Worm (Caenorhabditis elegans) whole organism, L3 larva: Measurements from ENCODE around the gene skr-9.

Experiments
- ama-1 ChIP-seq: fragments of 150-350 bp; optimal IDR thresholded peaks from 2 replicates; lab custom pipeline; 2018
- ceh-82 ChIP-seq: fragments of 150-350 bp; optimal IDR thresholded peaks from 2 replicates; lab custom pipeline; 2014; ENCODE audit warnings: missing biosample characterization, missing genetic modification characterization
- egl-27 ChIP-seq: sonication (generic microtip); optimal IDR thresholded peaks from 4 replicates; lab custom pipeline; 2017; ENCODE audit warnings: missing biosample characterization, missing genetic modification reagents, missing genetic modification characterization
- egl-5 ChIP-seq: fragments of 150-350 bp; optimal IDR thresholded peaks from 2 replicates; lab custom pipeline; 2017; ENCODE audit warnings: missing biosample characterization, missing genetic modification reagents, missing genetic modification characterization, inconsistent platforms
- elt-3 ChIP-seq, 3 experiments: fragments of 150-350 bp in 1 of 3; sonication (generic microtip) in 2 of 3; optimal IDR thresholded peaks; 2 replicates in 2 of 3; 4 replicates in 1 of 3; lab custom pipeline; 2014 to 2017; ENCODE audit warnings: missing biosample characterization in 3 of 3, missing genetic modification characterization in 3 of 3
- eor-1 ChIP-seq, 2 experiments: fragments of 150-350 bp; optimal IDR thresholded peaks; 2 replicates each; lab custom pipeline; 2014 to 2018; ENCODE audit warnings: missing biosample characterization in 2 of 2, missing genetic modification characterization in 2 of 2
- fkh-2 ChIP-seq: fragments of 150-350 bp; optimal IDR thresholded peaks from 2 replicates; lab custom pipeline; 2014; ENCODE audit warnings: missing biosample characterization, missing genetic modification reagents, missing genetic modification characterization
- fos-1 ChIP-seq: fragments of 150-350 bp; optimal IDR thresholded peaks from 2 replicates; lab custom pipeline; 2014; ENCODE audit warnings: missing biosample characterization, missing genetic modification characterization
- hmg-11 ChIP-seq: sonication (generic microtip); optimal IDR thresholded peaks from 2 replicates; lab custom pipeline; 2016; ENCODE audit warnings: missing genetic modification characterization, missing compliant biosample characterization
- jun-1 ChIP-seq: fragments of 150-350 bp; optimal IDR thresholded peaks from 2 replicates; lab custom pipeline; 2014; ENCODE audit warnings: missing biosample characterization, missing genetic modification reagents, missing genetic modification characterization
- lin-15B ChIP-seq: fragments of 150-350 bp; optimal IDR thresholded peaks from 2 replicates; lab custom pipeline; 2014; ENCODE audit warnings: missing biosample characterization, missing genetic modification characterization
- lsy-12 ChIP-seq: sonication (generic microtip); optimal IDR thresholded peaks from 2 replicates; lab custom pipeline; 2016; ENCODE audit warnings: mild to moderate bottlenecking, missing genetic modification characterization, missing compliant biosample characterization
- mdl-1 ChIP-seq: fragments of 150-350 bp; optimal IDR thresholded peaks from 2 replicates; lab custom pipeline; 2014; ENCODE audit warnings: missing biosample characterization, missing genetic modification characterization
- mml-1 ChIP-seq: fragments of 150-350 bp; sonication (generic microtip); optimal IDR thresholded peaks from 3 replicates; lab custom pipeline; 2014; ENCODE audit warnings: missing biosample characterization, missing genetic modification characterization
- nfya-1 ChIP-seq: sonication (generic microtip); optimal IDR thresholded peaks from 2 replicates; lab custom pipeline; 2017; ENCODE audit warnings: missing genetic modification characterization, mild to moderate bottlenecking, missing compliant biosample characterization, antibody characterized with exemption, moderate library complexity; ENCODE audit not compliant: insufficient read depth
- nhr-11 ChIP-seq: fragments of 150-350 bp; optimal IDR thresholded peaks from 2 replicates; lab custom pipeline; 2014; ENCODE audit warnings: missing biosample characterization, missing genetic modification characterization
- nhr-25 ChIP-seq: sonication (generic microtip); optimal IDR thresholded peaks from 2 replicates; lab custom pipeline; 2017; ENCODE audit warnings: missing biosample characterization, missing genetic modification characterization
- nhr-43 ChIP-seq: sonication (generic microtip); optimal IDR thresholded peaks from 2 replicates; lab custom pipeline; 2016; ENCODE audit warnings: mild to moderate bottlenecking, missing genetic modification characterization, missing compliant biosample characterization; ENCODE audit not compliant: poor library complexity, severe bottlenecking
- nhr-67 ChIP-seq: fragments of 150-350 bp; optimal IDR thresholded peaks from 2 replicates; lab custom pipeline; 2014; ENCODE audit warnings: missing biosample characterization, missing genetic modification characterization
- nhr-76 ChIP-seq: fragments of 150-350 bp; sonication (generic microtip); optimal IDR thresholded peaks from 5 replicates; lab custom pipeline; 2014; ENCODE audit warnings: missing biosample characterization, missing genetic modification characterization
- nhr-77 ChIP-seq: fragments of 150-350 bp; optimal IDR thresholded peaks from 2 replicates; lab custom pipeline; 2014; ENCODE audit warnings: missing biosample characterization, missing genetic modification characterization
- pqm-1 ChIP-seq: fragments of 150-350 bp; optimal IDR thresholded peaks from 2 replicates; lab custom pipeline; 2017; ENCODE audit warnings: missing biosample characterization, missing genetic modification characterization, inconsistent platforms
- sea-2 ChIP-seq: fragments of 150-350 bp; sonication (generic microtip); optimal IDR thresholded peaks from 4 replicates; lab custom pipeline; 2014; ENCODE audit warnings: missing biosample characterization, missing genetic modification reagents, missing genetic modification characterization
- skn-1 ChIP-seq: fragments of 150-350 bp; optimal IDR thresholded peaks from 2 replicates; lab custom pipeline; 2014; ENCODE audit warnings: missing biosample characterization, missing genetic modification characterization
- tbx-2 ChIP-seq: sonication (generic microtip); optimal IDR thresholded peaks from 2 replicates; lab custom pipeline; 2016; ENCODE audit warnings: mild to moderate bottlenecking, missing genetic modification characterization, missing compliant biosample characterization
- unc-39 ChIP-seq: sonication (generic microtip); optimal IDR thresholded peaks from 4 replicates; lab custom pipeline; 2017; ENCODE audit warnings: missing biosample characterization, missing genetic modification characterization
- zag-1 ChIP-seq: fragments of 150-350 bp; optimal IDR thresholded peaks from 2 replicates; lab custom pipeline; 2014; ENCODE audit warnings: missing biosample characterization, missing genetic modification characterization
- ztf-11 ChIP-seq: fragments of 150-350 bp; optimal IDR thresholded peaks from 2 replicates; lab custom pipeline; 2014; ENCODE audit warnings: missing biosample characterization, missing genetic modification characterization

skr-9 gene

ce11 chrIV:17118987-17119732 is 44.2 kb upstream of the skr-9 start, which contains the start of gene itsn-1:
itsn-1 (plus strand) TSS chrIV:17119682.
- TF ChIP-seq ama-1 (lab: Kevin White, UChicago) (peak; percentile 19), hmg-11 (tag; lab: Kevin White, UChicago) (peak; percentile 22), tbx-2 (no peak)

ce11 chrIV:17121058-17121773 is 42.2 kb upstream of the skr-9 start:
- peak; percentile 24 for TF ChIP-seq nfya-1
- no peak for TF ChIP-seq sea-2 (GFP tag; lab: Kevin White, UChicago)
- TF ChIP-seq egl-27 (tag; lab: Kevin White, UChicago): no peak

- TF ChIP-seq ama-1 (lab: Kevin White, UChicago) (no peak), pqm-1 (tag; lab: Kevin White, UChicago) (no peak), mml-1 (no peak), nfya-1 (no peak), jun-1 (tag; lab: Kevin White, UChicago) (no peak), nhr-76 (tag; lab: Kevin White, UChicago) (no peak)
Observed at ce11 chrIV:17125967-17126366, 37.4 kb upstream of the skr-9 start.

ce11 chrIV:17126512-17126911 is 36.9 kb upstream of the skr-9 start:
- TF ChIP-seq pqm-1 (tag; lab: Kevin White, UChicago) (no peak), egl-5 (tag; lab: Kevin White, UChicago) (no peak), eor-1 (tag; optimal IDR thresholded peaks at IDR 0.05; lab: Kevin White, UChicago) (no peak), nfya-1 (no peak), zag-1 (no peak), nhr-43 (tag; lab: Kevin White, UChicago) (no peak), unc-39 (tag; lab: Kevin White, UChicago) (no peak), nhr-77 (tag; lab: Kevin White, UChicago) (no peak), ceh-82 (no peak), lin-15B (tag; lab: Kevin White, UChicago) (no peak), fos-1 (no peak), fkh-2 (tag; lab: Kevin White, UChicago) (no peak)

ce11 chrIV:17131035-17131595 is 32.3 kb upstream of the skr-9 start, which contains the start of the genes Y116A8C.37 and Y116A8C.38:
Y116A8C.37 (minus strand) TSS chrIV:17131135.
Y116A8C.38 (plus strand) TSS chrIV:17131545.
- TF ChIP-seq unc-39 (tag; lab: Kevin White, UChicago) (no peak), nfya-1 (no peak), hmg-11 (tag; lab: Kevin White, UChicago) (no peak), nhr-25 (tag; lab: Kevin White, UChicago) (no peak)

- no peak for TF ChIP-seq lsy-12 (tag; lab: Kevin White, UChicago)
- no peak for TF ChIP-seq nhr-11 (tag; lab: Kevin White, UChicago)
- TF ChIP-seq nhr-76 (tag; lab: Kevin White, UChicago): no peak
- TF ChIP-seq nhr-67 (tag; lab: Kevin White, UChicago): no peak
- TF ChIP-seq ztf-11 (tag; lab: Kevin White, UChicago): no peak
- no peak for TF ChIP-seq mdl-1
- no peak for TF ChIP-seq jun-1 (tag; lab: Kevin White, UChicago)
- no peak for TF ChIP-seq nhr-43 (tag; lab: Kevin White, UChicago)
- no peak for TF ChIP-seq elt-3 (tag; optimal IDR thresholded peaks at IDR 0.05; lab: Kevin White, UChicago)
- no peak for TF ChIP-seq skn-1 (tag; lab: Kevin White, UChicago)
Observed at ce11 chrIV:17150418-17150817, 13.0 kb upstream of the skr-9 start.
